Fruit fly (Drosophila melanogaster) whole organism, adult: ENCODE measurements around the gene PK1-R.
A peak's percentile ranks its signal among the peaks of the same experiment; 100 is the strongest.

Experiments
- CG11617 ChIP-seq: fragments of 200-800 bp; sonication (Bioruptor generic); optimal IDR thresholded peaks from 2 replicates; lab custom pipeline; 2017; ENCODE audit warnings: mild to moderate bottlenecking, missing biosample characterization, missing genetic modification reagents, missing genetic modification characterization
- CG12768 ChIP-seq: fragments of 200-800 bp; sonication (Bioruptor generic); optimal IDR thresholded peaks from 2 replicates; lab custom pipeline; 2017; ENCODE audit warnings: missing biosample characterization, missing genetic modification characterization, mild to moderate bottlenecking, moderate library complexity, missing genetic modification reagents
- CG14711 ChIP-seq: fragments of 200-800 bp; sonication (Bioruptor generic); optimal IDR thresholded peaks from 2 replicates; lab custom pipeline; 2018; ENCODE audit warnings: missing biosample characterization, mild to moderate bottlenecking, missing genetic modification characterization, moderate library complexity
- CG1620 ChIP-seq: fragments of 200-800 bp; sonication (Bioruptor generic); optimal IDR thresholded peaks from 2 replicates; lab custom pipeline; 2016; ENCODE audit warnings: missing biosample characterization, missing genetic modification characterization
- CG33017 ChIP-seq: fragments of 200-800 bp; sonication (Bioruptor generic); optimal IDR thresholded peaks from 2 replicates; lab custom pipeline; 2018; ENCODE audit warnings: missing biosample characterization, mild to moderate bottlenecking, missing genetic modification characterization, moderate library complexity
- CG5204 ChIP-seq: fragments of 200-800 bp; sonication (Bioruptor generic); optimal IDR thresholded peaks from 2 replicates; lab custom pipeline; 2016; ENCODE audit warnings: missing biosample characterization, missing genetic modification characterization
- CG7045 ChIP-seq: fragments of 200-800 bp; sonication (Bioruptor generic); optimal IDR thresholded peaks from 2 replicates; lab custom pipeline; 2017; ENCODE audit warnings: missing biosample characterization, mild to moderate bottlenecking, missing genetic modification characterization
- CG7101 ChIP-seq: fragments of 200-800 bp; sonication (Bioruptor generic); optimal IDR thresholded peaks from 2 replicates; lab custom pipeline; 2018; ENCODE audit warnings: missing biosample characterization, mild to moderate bottlenecking, missing genetic modification characterization, moderate library complexity
- Clk ChIP-seq: fragments of 200-800 bp; sonication (Bioruptor generic); optimal IDR thresholded peaks from 2 replicates; lab custom pipeline; 2017; ENCODE audit warnings: missing biosample characterization, missing genetic modification characterization
- Crg-1 ChIP-seq: fragments of 200-800 bp; sonication (Bioruptor generic); optimal IDR thresholded peaks from 2 replicates; lab custom pipeline; 2016; ENCODE audit warnings: missing biosample characterization, missing genetic modification characterization
- Hr96 ChIP-seq: fragments of 200-800 bp; sonication (Bioruptor generic); optimal IDR thresholded peaks from 2 replicates; lab custom pipeline; 2016; ENCODE audit warnings: missing biosample characterization, missing genetic modification characterization
- Mnt ChIP-seq: fragments of 200-800 bp; sonication (Bioruptor generic); optimal IDR thresholded peaks from 2 replicates; lab custom pipeline; 2016; ENCODE audit warnings: missing biosample characterization, mild to moderate bottlenecking, missing genetic modification characterization
- bab1 ChIP-seq: fragments of 200-800 bp; sonication (Bioruptor generic); optimal IDR thresholded peaks from 3 replicates; lab custom pipeline; 2019; ENCODE audit warnings: missing biosample characterization, mild to moderate bottlenecking, missing genetic modification characterization, moderate library complexity
- cic ChIP-seq: fragments of 200-800 bp; sonication (Bioruptor generic); optimal IDR thresholded peaks from 2 replicates; lab custom pipeline; 2017; ENCODE audit warnings: missing biosample characterization, mild to moderate bottlenecking, missing genetic modification characterization, moderate library complexity
- cnc ChIP-seq, 2 experiments: fragments of >200 bp; optimal IDR thresholded peaks; 2 replicates each; lab custom pipeline; 2017
- kay ChIP-seq: fragments of 200-800 bp; sonication (Bioruptor generic); peaks from one replicate; lab custom pipeline; 2016; ENCODE audit warnings: missing biosample characterization, missing genetic modification characterization, borderline replicate concordance
- ovo ChIP-seq: fragments of 200-800 bp; sonication (Bioruptor generic); optimal IDR thresholded peaks from 2 replicates; lab custom pipeline; 2016; ENCODE audit warnings: missing biosample characterization, missing genetic modification characterization
- pad ChIP-seq: fragments of 200-800 bp; sonication (Bioruptor generic); optimal IDR thresholded peaks from 3 replicates; lab custom pipeline; 2017; ENCODE audit warnings: missing biosample characterization, missing genetic modification characterization, mild to moderate bottlenecking, moderate library complexity, missing genetic modification reagents
- tj ChIP-seq: fragments of 200-800 bp; sonication (Bioruptor generic); optimal IDR thresholded peaks from 3 replicates; lab custom pipeline; 2017; ENCODE audit warnings: missing biosample characterization, mild to moderate bottlenecking, missing genetic modification characterization, moderate library complexity
- toe ChIP-seq: fragments of 200-800 bp; sonication (Bioruptor generic); optimal IDR thresholded peaks from 2 replicates; lab custom pipeline; 2016; ENCODE audit warnings: missing biosample characterization, missing genetic modification characterization

PK1-R gene

DNA sequence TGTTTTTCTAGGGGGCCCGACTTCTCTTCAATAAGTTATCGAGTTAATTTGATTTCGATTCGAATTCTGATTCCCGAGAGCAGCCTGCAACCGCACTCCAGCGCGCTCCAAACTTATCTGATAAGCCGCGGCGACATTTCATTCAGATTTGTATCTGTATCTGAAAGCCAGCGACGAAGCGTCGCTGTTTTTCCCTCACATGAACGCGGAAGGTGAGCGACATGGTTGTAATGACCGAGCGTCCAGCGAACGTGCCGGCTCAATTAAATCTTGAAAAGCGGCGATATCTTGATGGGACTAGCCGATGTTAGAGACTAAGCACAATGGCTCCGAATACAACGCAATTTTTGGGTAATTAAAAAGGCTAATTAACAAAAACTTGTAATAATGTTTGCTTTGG, at the start of gene PK1-R:
Gene PK1-R (minus strand): TSS at position 101 of the 400 bp plus-strand sequence.
- no peak for TF ChIP-seq bab1 (GFP tag; lab: Kevin White, UChicago)
- TF ChIP-seq pad (GFP tag; lab: Kevin White, UChicago), result no peak
- TF ChIP-seq CG1620 (GFP tag; lab: Kevin White, UChicago), result no peak
- TF ChIP-seq CG7101 (tag; lab: Kevin White, UChicago), result no peak
- no peak for TF ChIP-seq Hr96 (GFP tag; lab: Kevin White, UChicago)
- no peak for TF ChIP-seq tj
- no peak for TF ChIP-seq CG5204 (GFP tag; lab: Kevin White, UChicago)
- no peak for TF ChIP-seq toe (GFP tag; lab: Kevin White, UChicago)

DNA sequence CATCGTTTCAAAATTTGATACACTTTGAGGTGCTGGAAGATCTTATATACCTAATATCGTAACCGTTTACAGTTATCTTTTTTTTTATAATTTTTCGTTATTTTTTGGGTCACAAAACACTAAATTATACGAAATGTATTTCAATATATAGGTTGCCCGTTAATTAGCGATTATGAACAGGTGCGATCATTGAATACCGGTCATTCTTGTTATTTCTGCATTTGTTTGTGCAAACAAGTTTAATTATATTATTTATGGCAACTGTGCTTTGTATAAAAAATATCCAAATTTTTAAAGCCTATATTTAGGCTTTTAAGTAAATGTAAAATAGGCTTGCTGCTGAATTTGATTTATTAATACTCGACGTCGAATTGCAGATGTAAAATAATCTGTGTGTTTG, 49.6 kb upstream of the PK1-R start, which contains the start of gene CG42500:
Gene CG42500 (minus strand): TSS at position 101 of the 400 bp plus-strand sequence.
- no peak for TF ChIP-seq kay (GFP tag; lab: Kevin White, UChicago)
- no peak for TF ChIP-seq cic
- TF ChIP-seq CG7045 (GFP tag; lab: Kevin White, UChicago), result no peak
- no peak for TF ChIP-seq pad (GFP tag; lab: Kevin White, UChicago)
- no peak for TF ChIP-seq CG12768 (GFP tag; lab: Kevin White, UChicago)
- TF ChIP-seq CG14711, result no peak
- no peak for TF ChIP-seq CG1620 (GFP tag; lab: Kevin White, UChicago)
- no peak for TF ChIP-seq ovo (GFP tag; lab: Kevin White, UChicago)
- TF ChIP-seq tj, result no peak
- no peak for TF ChIP-seq CG33017 (tag; lab: Kevin White, UChicago)
- TF ChIP-seq CG7101 (tag; lab: Kevin White, UChicago), result no peak
- no peak for TF ChIP-seq Crg-1 (GFP tag; lab: Kevin White, UChicago)
- TF ChIP-seq Mnt, result no peak
- no peak for TF ChIP-seq cnc (optimal IDR thresholded peaks at IDR 0.05; lab: Kevin White, UChicago)
- TF ChIP-seq Clk (GFP tag; lab: Kevin White, UChicago), result no peak
- TF ChIP-seq CG5204 (GFP tag; lab: Kevin White, UChicago), result no peak
- TF ChIP-seq CG11617, result no peak
- no peak for TF ChIP-seq bab1 (GFP tag; lab: Kevin White, UChicago)
- TF ChIP-seq toe (GFP tag; lab: Kevin White, UChicago), result no peak

DNA sequence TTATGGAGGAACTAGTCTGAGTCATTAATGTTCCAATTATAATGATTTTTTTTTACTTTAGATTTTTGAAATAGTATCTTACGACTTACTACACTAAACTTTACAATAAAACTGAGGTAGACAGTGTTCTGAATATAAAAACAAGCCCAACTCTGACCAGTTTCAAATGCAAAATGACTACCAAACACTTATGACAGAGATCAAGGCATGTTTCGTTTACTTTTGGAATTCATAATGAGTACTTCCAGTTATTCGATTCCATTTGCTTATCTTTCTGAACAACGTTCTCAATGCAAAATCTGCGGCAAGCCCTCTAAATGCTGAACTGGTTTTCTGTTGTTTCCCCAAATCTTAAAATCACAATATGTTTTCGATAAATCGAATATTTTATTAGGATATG, 48.9 kb upstream of the PK1-R start, which contains the start of gene CG14355:
Gene CG14355 (minus strand): TSS at position 101 of the 400 bp plus-strand sequence.
- TF ChIP-seq toe (GFP tag; lab: Kevin White, UChicago) (no peak), Mnt (no peak), cnc (optimal IDR thresholded peaks at IDR 0.05; lab: Kevin White, UChicago) (no peak), CG7101 (tag; lab: Kevin White, UChicago) (no peak), kay (GFP tag; lab: Kevin White, UChicago) (no peak), bab1 (GFP tag; lab: Kevin White, UChicago) (no peak), CG1620 (GFP tag; lab: Kevin White, UChicago) (no peak), CG5204 (GFP tag; lab: Kevin White, UChicago) (no peak), Clk (GFP tag; lab: Kevin White, UChicago) (no peak), tj (no peak), Crg-1 (GFP tag; lab: Kevin White, UChicago) (no peak), CG14711 (no peak), CG12768 (GFP tag; lab: Kevin White, UChicago) (no peak), ovo (GFP tag; lab: Kevin White, UChicago) (no peak), cic (no peak)

DNA sequence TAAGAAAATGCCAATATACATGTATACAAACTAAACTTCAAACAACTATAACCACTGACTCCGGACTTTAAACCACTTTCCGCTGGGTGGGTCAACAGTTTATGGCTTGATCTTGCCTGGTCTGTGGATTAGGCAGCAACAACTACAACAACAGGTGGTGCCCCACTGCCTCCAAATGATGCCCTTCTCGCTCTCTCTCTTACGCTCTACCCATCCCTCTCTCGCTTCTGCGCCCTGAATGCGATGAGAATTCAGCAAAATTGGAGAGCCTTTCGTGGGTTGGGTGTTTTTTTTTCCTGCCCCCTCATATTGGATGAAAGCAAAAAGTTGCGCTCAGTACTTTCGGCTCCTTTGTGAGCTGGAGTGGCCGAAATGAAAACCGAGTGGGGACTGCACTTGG, 38.0 kb upstream of the PK1-R start:
- TF ChIP-seq Mnt, result no peak
- TF ChIP-seq CG5204 (GFP tag; lab: Kevin White, UChicago), result no peak
- no peak for TF ChIP-seq bab1 (GFP tag; lab: Kevin White, UChicago)

DNA sequence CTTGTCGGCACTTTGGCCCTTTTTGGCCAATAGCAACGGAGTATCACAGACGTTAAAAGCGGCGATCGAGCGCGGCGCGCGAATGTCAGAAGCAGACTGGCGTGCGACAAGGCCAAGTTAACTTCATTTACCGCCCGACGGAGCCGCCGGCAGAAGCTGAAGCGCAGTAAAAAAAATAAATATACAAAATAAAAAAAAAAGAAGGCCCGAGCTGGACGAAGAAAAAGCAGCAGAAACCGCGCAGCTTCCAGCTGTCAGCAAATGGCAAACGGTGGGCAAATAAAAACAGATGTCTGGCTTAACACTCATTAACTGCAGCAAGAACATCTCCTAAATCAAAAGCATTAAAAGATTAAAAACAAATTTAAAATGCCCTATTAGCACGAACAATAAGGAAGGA, 29.1 kb upstream of the PK1-R start, which contains the start of gene CG14356:
Gene CG14356 (minus strand): TSS at position 101 of the 400 bp plus-strand sequence.
- no peak for TF ChIP-seq CG7101 (tag; lab: Kevin White, UChicago)
- no peak for TF ChIP-seq Hr96 (GFP tag; lab: Kevin White, UChicago)
- TF ChIP-seq tj, result no peak
- TF ChIP-seq CG11617, result no peak
- no peak for TF ChIP-seq ovo (GFP tag; lab: Kevin White, UChicago)
- TF ChIP-seq pad (GFP tag; lab: Kevin White, UChicago), result no peak
- TF ChIP-seq cic, result no peak
- no peak for TF ChIP-seq CG1620 (GFP tag; lab: Kevin White, UChicago)
- no peak for TF ChIP-seq Crg-1 (GFP tag; lab: Kevin White, UChicago)
- no peak for TF ChIP-seq CG14711
- no peak for TF ChIP-seq CG7045 (GFP tag; lab: Kevin White, UChicago)

DNA sequence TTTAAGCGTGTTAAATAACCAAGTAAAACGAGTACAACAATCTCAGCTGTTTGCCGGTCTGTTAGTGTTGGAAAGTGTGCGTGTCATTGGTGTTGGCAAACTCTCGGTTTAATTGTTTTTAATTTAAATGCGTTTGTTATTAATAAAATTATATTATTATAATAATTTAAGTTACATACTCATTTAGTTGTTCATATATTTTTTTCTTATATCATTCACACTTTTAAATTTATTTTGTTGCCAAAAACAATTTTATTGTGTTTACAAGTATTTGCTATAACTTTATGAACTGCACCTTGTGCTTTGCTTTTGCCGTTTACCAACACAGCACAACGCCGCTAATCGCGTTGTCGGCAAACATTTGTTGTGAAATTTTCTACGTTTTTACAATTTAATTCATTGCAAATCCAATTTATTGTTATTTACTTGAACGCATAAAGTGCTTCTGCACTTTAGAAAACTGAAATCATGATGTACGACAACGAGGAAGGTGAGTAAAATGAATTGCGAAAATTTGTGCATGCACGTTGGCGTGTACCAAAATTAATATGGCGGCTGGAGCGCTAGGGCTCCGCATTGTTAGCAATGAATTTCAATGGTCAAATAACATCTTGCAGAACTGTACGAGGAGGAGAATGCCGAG, 22.7 kb upstream of the PK1-R start, which contains the start of the genes 140up and Polr2B:
Gene 140up (minus strand): TSS at position 70 of the 643 bp plus-strand sequence.
Gene Polr2B (plus strand): TSS at position 313 of the 643 bp plus-strand sequence.
- TF ChIP-seq Crg-1 (GFP tag; lab: Kevin White, UChicago) (peak; percentile 96), CG12768 (GFP tag; lab: Kevin White, UChicago) (peak; percentile 96), CG14711 (peak; percentile 92), CG1620 (GFP tag; lab: Kevin White, UChicago) (peak; percentile 79), Clk (GFP tag; lab: Kevin White, UChicago) (peak; percentile 92), ovo (GFP tag; lab: Kevin White, UChicago) (peak; percentile 93), Mnt (peak; percentile 86), CG33017 (tag; lab: Kevin White, UChicago) (peak; percentile 92), cnc (optimal IDR thresholded peaks at IDR 0.05; lab: Kevin White, UChicago) (no peak), CG11617 (peak; percentile 94), tj (peak; percentile 72), kay (GFP tag; lab: Kevin White, UChicago) (no peak), CG7045 (GFP tag; lab: Kevin White, UChicago) (peak; percentile 95), pad (GFP tag; lab: Kevin White, UChicago) (peak; percentile 90), CG5204 (GFP tag; lab: Kevin White, UChicago) (peak; percentile 77), CG7101 (tag; lab: Kevin White, UChicago) (peak; percentile 96), cic (peak; percentile 61), bab1 (GFP tag; lab: Kevin White, UChicago) (peak; percentile 93), Hr96 (GFP tag; lab: Kevin White, UChicago) (peak; percentile 74), toe (GFP tag; lab: Kevin White, UChicago) (peak; percentile 87)
